Worm (Caenorhabditis elegans) whole organism, young adult: ENCODE data around the gene txt-9.
A peak's percentile ranks its signal among the peaks of the same experiment; 100 is the strongest.

Experiments
- B0035.1 ChIP-seq: sonication (generic microtip); optimal IDR thresholded peaks from 2 replicates; lab custom pipeline; 2016; ENCODE audit warnings: missing genetic modification characterization, mild to moderate bottlenecking, missing compliant biosample characterization, missing genotype, missing genetic modification reagents
- C06A6.2 ChIP-seq: fragments of 200-800 bp; sonication (Bioruptor generic); conservative IDR thresholded peaks from 2 replicates; pipeline ENCODE4 v1.3.6; 2022; ENCODE audit warnings: missing genetic modification characterization, missing compliant biosample characterization
- F22D6.2 ChIP-seq: sonication (generic microtip); optimal IDR thresholded peaks from 2 replicates; lab custom pipeline; 2016; ENCODE audit warnings: mild to moderate bottlenecking, missing genetic modification characterization, missing compliant biosample characterization
- F23B12.7 ChIP-seq: sonication (generic microtip); optimal IDR thresholded peaks from 2 replicates; lab custom pipeline; 2017; ENCODE audit warnings: missing genetic modification characterization, mild to moderate bottlenecking, missing compliant biosample characterization, antibody characterized with exemption, moderate library complexity; ENCODE audit not compliant: insufficient read depth
- F37B4.10 ChIP-seq: fragments of 200-800 bp; sonication (Bioruptor generic); IDR thresholded peaks from 2 replicates; pipeline ENCODE4 v1.3.6; 2022; ENCODE audit warnings: missing genetic modification characterization, missing compliant biosample characterization
- F57A8.1 ChIP-seq: fragments of 200-800 bp; sonication (Bioruptor generic); optimal IDR thresholded peaks from 2 replicates; lab custom pipeline; 2018; ENCODE audit warnings: mild to moderate bottlenecking, missing genetic modification characterization, moderate library complexity, missing compliant biosample characterization
- K11D2.4 ChIP-seq: fragments of 200-800 bp; sonication (Bioruptor generic); IDR thresholded peaks from 2 replicates; pipeline ENCODE4 v1.3.6; 2022; ENCODE audit warnings: missing genetic modification reagents, missing genetic modification characterization, missing compliant biosample characterization
- K12H6.12 ChIP-seq: fragments of 200-800 bp; sonication (Bioruptor generic); optimal IDR thresholded peaks from 2 replicates; lab custom pipeline; 2018; ENCODE audit warnings: mild to moderate bottlenecking, missing genetic modification characterization, missing compliant biosample characterization
- Y79H2A.3 ChIP-seq: fragments of 200-800 bp; sonication (Bioruptor generic); conservative IDR thresholded peaks from 2 replicates; pipeline ENCODE4 v1.3.6; 2022; ENCODE audit warnings: missing genetic modification reagents, missing genetic modification characterization, missing compliant biosample characterization
- ZK185.1 ChIP-seq: sonication (generic microtip); optimal IDR thresholded peaks from 2 replicates; lab custom pipeline; 2016; ENCODE audit warnings: mild to moderate bottlenecking, missing genetic modification characterization, missing compliant biosample characterization; ENCODE audit not compliant: poor library complexity, severe bottlenecking
- ama-1 ChIP-seq, 3 experiments: fragments of 150-350 bp in 1 of 3; sonication (generic microtip) in 2 of 3; optimal IDR thresholded peaks; 2 replicates each; lab custom pipeline; 2014 to 2018; ENCODE audit warnings: missing biosample characterization in 2 of 3, missing genetic modification characterization in 2 of 3, missing genetic modification reagents in 2 of 3
- bed-1 ChIP-seq: fragments of 200-800 bp; sonication (Bioruptor generic); IDR thresholded peaks from 2 replicates; pipeline ENCODE4 v1.3.6; 2022; ENCODE audit warnings: missing genetic modification reagents, missing genetic modification characterization, missing compliant biosample characterization
- ccch-3 ChIP-seq: fragments of 200-800 bp; sonication (Bioruptor generic); optimal IDR thresholded peaks from 2 replicates; lab custom pipeline; 2018; ENCODE audit warnings: mild to moderate bottlenecking, missing genetic modification characterization, missing compliant biosample characterization
- ceh-27 ChIP-seq: fragments of 200-800 bp; sonication (Bioruptor generic); optimal IDR thresholded peaks from 2 replicates; lab custom pipeline; 2018; ENCODE audit warnings: mild to moderate bottlenecking, missing genetic modification characterization, moderate library complexity, missing compliant biosample characterization
- dpff-1 ChIP-seq: sonication (generic microtip); optimal IDR thresholded peaks from 2 replicates; lab custom pipeline; 2017; ENCODE audit warnings: mild to moderate bottlenecking, missing genetic modification characterization, missing compliant biosample characterization
- ekl-4 ChIP-seq: fragments of 200-800 bp; sonication (Bioruptor generic); IDR thresholded peaks from 2 replicates; pipeline ENCODE4 v1.3.6; 2022; ENCODE audit warnings: missing genetic modification reagents, missing genetic modification characterization, missing compliant biosample characterization
- hlh-26 ChIP-seq: fragments of 200-800 bp; sonication (Bioruptor generic); conservative IDR thresholded peaks from 2 replicates; pipeline ENCODE4 v1.3.6; 2022; ENCODE audit warnings: missing genetic modification reagents, missing genetic modification characterization, missing compliant biosample characterization
- hmg-20 ChIP-seq: fragments of 200-800 bp; sonication (Bioruptor generic); IDR thresholded peaks from 2 replicates; pipeline ENCODE4 v1.3.6; 2022; ENCODE audit warnings: missing genetic modification reagents, missing genetic modification characterization, missing compliant biosample characterization
- hrde-1 ChIP-seq: sonication (generic microtip); optimal IDR thresholded peaks from 2 replicates; lab custom pipeline; 2016; ENCODE audit warnings: missing genetic modification characterization, mild to moderate bottlenecking, missing compliant biosample characterization, moderate library complexity, missing genotype, missing genetic modification reagents, borderline replicate concordance
- hsf-1 ChIP-seq: fragments of 200-800 bp; sonication (Bioruptor generic); IDR thresholded peaks from 2 replicates; pipeline ENCODE4 v1.3.6; 2022; ENCODE audit warnings: missing genetic modification reagents, missing genetic modification characterization, missing compliant biosample characterization
- let-526 ChIP-seq: fragments of 200-800 bp; sonication (Bioruptor generic); IDR thresholded peaks from 2 replicates; pipeline ENCODE4 v1.3.6; 2022; ENCODE audit warnings: missing genetic modification reagents, missing genetic modification characterization, missing compliant biosample characterization
- lin-35 ChIP-seq, 3 experiments: fragments of 150-350 bp in 2 of 3; sonication (generic microtip) in 1 of 3; optimal IDR thresholded peaks; 2 replicates each; lab custom pipeline; 2014 to 2018; ENCODE audit warnings: missing biosample characterization in 3 of 3, missing genetic modification characterization in 3 of 3, missing genetic modification reagents in 3 of 3
- lsl-1 ChIP-seq: fragments of 200-800 bp; sonication (Bioruptor generic); optimal IDR thresholded peaks from 2 replicates; lab custom pipeline; 2018; ENCODE audit warnings: mild to moderate bottlenecking, missing genetic modification characterization, moderate library complexity, missing compliant biosample characterization
- lsy-27 ChIP-seq: sonication (generic microtip); optimal IDR thresholded peaks from 2 replicates; lab custom pipeline; 2017; ENCODE audit warnings: missing genetic modification characterization, mild to moderate bottlenecking, missing compliant biosample characterization, antibody characterized with exemption, missing genotype, borderline replicate concordance; ENCODE audit not compliant: insufficient read depth
- madf-10 ChIP-seq: sonication (generic microtip); optimal IDR thresholded peaks from 2 replicates; lab custom pipeline; 2016; ENCODE audit warnings: mild to moderate bottlenecking, missing genetic modification characterization, missing compliant biosample characterization
- madf-3 ChIP-seq: fragments of 200-800 bp; sonication (Bioruptor generic); IDR thresholded peaks from 2 replicates; pipeline ENCODE4 v1.3.6; 2022; ENCODE audit warnings: missing genetic modification reagents, missing genetic modification characterization, missing compliant biosample characterization
- madf-8 ChIP-seq: fragments of 200-800 bp; sonication (Bioruptor generic); conservative IDR thresholded peaks from 2 replicates; pipeline ENCODE4 v1.3.6; 2022; ENCODE audit warnings: missing genetic modification reagents, missing genetic modification characterization, missing compliant biosample characterization
- mel-28 ChIP-seq: sonication (generic microtip); optimal IDR thresholded peaks from 2 replicates; lab custom pipeline; 2016; ENCODE audit warnings: borderline replicate concordance, mild to moderate bottlenecking, missing genetic modification characterization, missing compliant biosample characterization
- nfya-2 ChIP-seq: fragments of 200-800 bp; sonication (Bioruptor generic); IDR thresholded peaks from 2 replicates; pipeline ENCODE4 v1.3.6; 2022; ENCODE audit warnings: missing genetic modification reagents, missing genetic modification characterization, missing compliant biosample characterization
- nhr-80 ChIP-seq: sonication (generic microtip); optimal IDR thresholded peaks from 2 replicates; lab custom pipeline; 2016; ENCODE audit warnings: missing genetic modification characterization, missing compliant biosample characterization
- rpc-1 ChIP-seq, 2 experiments: fragments of 150-350 bp in 1 of 2; sonication (generic microtip) in 1 of 2; optimal IDR thresholded peaks; 2 replicates each; lab custom pipeline; 2014 to 2018; ENCODE audit warnings: missing biosample characterization in 1 of 2, missing genetic modification characterization in 1 of 2, missing genetic modification reagents in 1 of 2, missing genotype in 1 of 2
- sea-2 ChIP-seq: fragments of 200-800 bp; sonication (Bioruptor generic); IDR thresholded peaks from 2 replicates; pipeline ENCODE4 v1.3.6; 2022; ENCODE audit warnings: missing genetic modification characterization, missing compliant biosample characterization
- snpc-3.4 ChIP-seq: sonication (generic microtip); optimal IDR thresholded peaks from 2 replicates; lab custom pipeline; 2017; ENCODE audit warnings: missing genetic modification characterization, mild to moderate bottlenecking, missing compliant biosample characterization, antibody characterized with exemption, moderate library complexity, missing genotype, missing genetic modification reagents
- snpc-4 ChIP-seq, 5 experiments: fragments of 150-350 bp in 1 of 5; sonication (generic microtip) in 4 of 5; optimal IDR thresholded peaks; 2 replicates each; lab custom pipeline; 2014 to 2018; ENCODE audit warnings: missing genetic modification characterization in 5 of 5, missing biosample characterization in 3 of 5, antibody characterized with exemption in 2 of 5, mild to moderate bottlenecking in 2 of 5, missing compliant biosample characterization in 2 of 5, missing genotype in 2 of 5, moderate library complexity in 2 of 5, missing genetic modification reagents in 1 of 5
- somi-1 ChIP-seq: fragments of 200-800 bp; sonication (Bioruptor generic); optimal IDR thresholded peaks from 2 replicates; lab custom pipeline; 2018; ENCODE audit warnings: mild to moderate bottlenecking, missing genetic modification characterization, missing compliant biosample characterization
- sptf-2 ChIP-seq: fragments of 200-800 bp; sonication (Bioruptor generic); optimal IDR thresholded peaks from 2 replicates; lab custom pipeline; 2018; ENCODE audit warnings: mild to moderate bottlenecking, missing genetic modification characterization, missing compliant biosample characterization
- unc-130 ChIP-seq: sonication (generic microtip); optimal IDR thresholded peaks from 2 replicates; lab custom pipeline; 2016; ENCODE audit warnings: missing genetic modification reagents, missing genetic modification characterization, missing compliant biosample characterization
- zfh-2 ChIP-seq: fragments of 200-800 bp; sonication (Bioruptor generic); conservative IDR thresholded peaks from 2 replicates; pipeline ENCODE4 v1.3.6; 2022; ENCODE audit warnings: missing genetic modification reagents, missing genetic modification characterization, missing compliant biosample characterization
- zim-3 ChIP-seq: sonication (generic microtip); optimal IDR thresholded peaks from 2 replicates; lab custom pipeline; 2017; ENCODE audit warnings: mild to moderate bottlenecking, missing genetic modification characterization, moderate library complexity, missing compliant biosample characterization
- ztf-18 ChIP-seq: sonication (generic microtip); optimal IDR thresholded peaks from 2 replicates; lab custom pipeline; 2016; ENCODE audit warnings: missing genotype, mild to moderate bottlenecking, missing genetic modification characterization, missing compliant biosample characterization
- ztf-22 ChIP-seq: fragments of 200-800 bp; sonication (Bioruptor generic); optimal IDR thresholded peaks from 2 replicates; lab custom pipeline; 2018; ENCODE audit warnings: mild to moderate bottlenecking, missing genetic modification characterization, moderate library complexity, missing compliant biosample characterization
- ztf-28 ChIP-seq: fragments of 200-800 bp; sonication (Bioruptor generic); IDR thresholded peaks from 2 replicates; pipeline ENCODE4 v1.3.6; 2022; ENCODE audit warnings: missing genetic modification reagents, missing genetic modification characterization, missing compliant biosample characterization

The txt-9 gene

DNA sequence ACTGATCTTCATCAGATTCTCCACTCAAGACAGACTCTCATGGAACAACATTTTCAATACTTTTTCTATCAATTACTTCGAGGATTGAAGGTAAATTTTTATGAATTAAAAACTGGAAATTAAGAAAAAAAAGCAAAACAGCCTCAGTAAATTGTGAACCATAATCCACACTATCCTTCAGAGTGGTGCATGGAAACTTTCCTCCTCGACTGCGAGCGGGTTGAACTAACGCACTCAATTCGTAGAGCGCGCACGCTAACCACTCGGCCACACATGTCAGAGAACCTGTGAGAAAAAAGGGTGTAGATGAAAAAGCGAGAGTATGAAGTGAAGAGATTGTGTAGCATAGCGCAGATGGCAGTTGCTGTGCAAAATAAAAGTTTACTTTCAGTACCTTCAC is 19.4 kb downstream of the txt-9 start (continued):
- TF ChIP-seq ceh-27 (GFP tag; lab: Kevin White, UChicago): peak; percentile 91
- no peak for TF ChIP-seq F37B4.10 (GFP tag; lab: Robert Waterston, UW)
- TF ChIP-seq lsy-27 (tag; lab: Kevin White, UChicago): peak; percentile 60
- TF ChIP-seq lsl-1 (GFP tag; lab: Kevin White, UChicago): peak; percentile 57
- no peak for TF ChIP-seq sea-2 (GFP tag; lab: Robert Waterston, UW)
- peak; percentile 67; the same call in 1 of the 2 replicates for TF ChIP-seq Y79H2A.3 (GFP tag; lab: Robert Waterston, UW)
- TF ChIP-seq F23B12.7 (tag; lab: Kevin White, UChicago): peak; percentile 90
- TF ChIP-seq ztf-18: peak; percentile 81
- TF ChIP-seq bed-1 (GFP tag; lab: Robert Waterston, UW): peak; percentile 87; the same call in 1 of the 2 replicates
- no peak for TF ChIP-seq lin-35 (GFP tag; optimal IDR thresholded peaks at IDR 0.05; lab: Kevin White, UChicago)
- peak; percentile 81; the same call in 1 of the 2 replicates for TF ChIP-seq madf-3 (GFP tag; lab: Robert Waterston, UW)
- TF ChIP-seq ZK185.1: peak; percentile 94
- TF ChIP-seq snpc-4 (GFP tag; optimal IDR thresholded peaks at IDR 0.05; lab: Kevin White, UChicago): peak; percentile 80
- TF ChIP-seq snpc-4 (tag; optimal IDR thresholded peaks at IDR 0.05; lab: Kevin White, UChicago): peak; percentile 26 to 87 (median 74)
- peak; percentile 54 for TF ChIP-seq F22D6.2 (tag; lab: Kevin White, UChicago)
- TF ChIP-seq dpff-1 (tag; lab: Kevin White, UChicago): peak; percentile 28
- TF ChIP-seq sptf-2 (GFP tag; lab: Kevin White, UChicago): peak; percentile 75
- peak; percentile 29 for TF ChIP-seq mel-28
- TF ChIP-seq zim-3 (tag; lab: Kevin White, UChicago): peak; percentile 93
- TF ChIP-seq hsf-1: peak; percentile 54; the same call in 1 of the 2 replicates
- TF ChIP-seq hmg-20 (GFP tag; lab: Robert Waterston, UW): peak; percentile 64
- TF ChIP-seq ama-1 (optimal IDR thresholded peaks at IDR 0.05; lab: Kevin White, UChicago): no peak
- peak; percentile 90 to 94 for TF ChIP-seq ama-1 (GFP tag; optimal IDR thresholded peaks at IDR 0.05; lab: Kevin White, UChicago)
- TF ChIP-seq somi-1 (GFP tag; lab: Kevin White, UChicago): peak; percentile 87
- TF ChIP-seq K11D2.4 (GFP tag; lab: Robert Waterston, UW): peak; percentile 62
- TF ChIP-seq nfya-2 (GFP tag; lab: Robert Waterston, UW): no peak
- TF ChIP-seq ztf-28 (GFP tag; lab: Robert Waterston, UW): no peak
- TF ChIP-seq snpc-3.4: peak; percentile 90
- peak; percentile 99 for TF ChIP-seq rpc-1 (optimal IDR thresholded peaks at IDR 0.05; lab: Kevin White, UChicago)
- TF ChIP-seq rpc-1 (tag; optimal IDR thresholded peaks at IDR 0.05; lab: Kevin White, UChicago): peak; percentile 100
- no peak for TF ChIP-seq ztf-22
- 0 out of 2 replicates have a peak, but pooled peaks have one; percentile 20 for TF ChIP-seq hlh-26 (GFP tag; lab: Robert Waterston, UW)
- TF ChIP-seq let-526: peak; percentile 70
- TF ChIP-seq hrde-1 (tag; lab: Kevin White, UChicago): peak; percentile 90
- peak; percentile 89 for TF ChIP-seq ekl-4
- TF ChIP-seq C06A6.2: 0 out of 2 replicates have a peak, but pooled peaks have one; percentile 56
- peak; percentile 83 for TF ChIP-seq madf-10 (tag; lab: Kevin White, UChicago)
- TF ChIP-seq zfh-2 (GFP tag; lab: Robert Waterston, UW): no peak

DNA sequence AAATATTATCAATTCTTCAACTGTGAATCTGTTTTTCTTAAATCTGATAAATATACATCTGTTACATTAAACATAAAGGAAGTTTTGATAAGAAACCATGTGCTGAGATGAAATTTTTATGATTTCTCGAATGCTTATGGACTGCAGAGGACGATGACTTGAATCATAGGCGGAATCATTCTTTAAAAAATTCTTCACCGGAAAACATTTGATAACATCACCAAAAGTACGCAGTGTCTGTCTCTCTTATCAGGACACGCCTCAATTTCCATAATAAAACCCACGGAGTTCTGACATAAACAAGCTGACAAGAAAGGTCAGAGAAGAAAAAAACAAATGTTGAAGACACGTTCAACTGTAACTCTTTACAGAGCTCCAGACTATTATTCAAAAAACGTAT is 24.1 kb downstream of the txt-9 start, which contains the start of gene F09C12.2:
F09C12.2 (plus strand) TSS at position 320 of the 400 bp plus-strand sequence.
- no peak for TF ChIP-seq unc-130 (GFP tag; lab: Kevin White, UChicago)
- no peak for TF ChIP-seq K12H6.12
- TF ChIP-seq nhr-80: no peak
- TF ChIP-seq F57A8.1: no peak
- TF ChIP-seq B0035.1 (tag; lab: Kevin White, UChicago): no peak
- no peak for TF ChIP-seq sptf-2 (GFP tag; lab: Kevin White, UChicago)
- no peak for TF ChIP-seq madf-8 (GFP tag; lab: Robert Waterston, UW)
- no peak for TF ChIP-seq ccch-3
